ENCODE assay signal across 1 fruit fly cellular context in the genomic region with DNA sequence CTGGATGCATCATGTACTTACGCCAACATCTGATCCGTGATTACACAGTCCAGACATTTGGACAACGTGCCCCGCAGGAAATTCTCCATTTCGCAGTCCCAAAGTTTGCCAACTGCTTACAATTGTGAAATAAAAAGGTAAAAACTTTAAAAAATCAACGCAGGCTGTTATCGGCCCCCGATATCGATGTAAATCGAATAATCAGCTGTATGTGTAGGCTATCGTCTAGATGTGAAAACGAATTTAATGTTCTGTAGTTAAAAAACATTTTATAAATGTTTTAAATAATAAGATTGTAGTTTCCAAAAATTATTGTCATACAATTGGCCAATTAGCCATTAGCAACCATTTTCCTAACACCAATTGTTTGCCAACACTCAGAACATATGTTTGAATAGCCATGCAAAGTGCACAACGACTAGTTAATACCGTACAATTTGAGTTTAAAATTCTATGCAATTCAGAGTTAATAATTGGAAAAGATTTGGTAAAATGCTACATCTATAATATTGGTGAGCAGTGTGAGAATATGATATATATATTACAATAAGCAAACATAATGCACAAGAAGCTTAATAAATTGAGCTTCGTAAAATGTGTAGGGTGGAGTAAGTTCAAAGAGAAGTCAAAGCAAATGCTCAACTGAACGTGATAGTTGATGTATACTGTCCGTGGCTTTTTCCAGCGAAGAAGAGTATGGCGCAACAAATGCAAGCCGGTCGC.
TF ChIP-seq lines count a peak whose summit lies in the region.

Gene CG11710 (minus strand): TSS at position 192 of the 723 bp plus-strand sequence.
Gene mal (plus strand): TSS at position 194 of the 723 bp plus-strand sequence.

TF ChIP-seq in whole organism, embryonic, 481 proteins besides CTCF, POLR2A, EP300 and RAD21 (continued from another document and continues in another):
- TF ChIP-seq ash1 (GFP tag; optimal IDR thresholded peaks at IDR 0.05; lab: Kevin White, UChicago) (no peak), ems (GFP tag; optimal IDR thresholded peaks at IDR 0.05; lab: Kevin White, UChicago) (peak; percentile 72), CG8765 (GFP tag; IDR thresholded peaks at IDR 0.05; lab: Robert Waterston, UW) (no peak), Kr (GFP tag; optimal IDR thresholded peaks at IDR 0.05; lab: Kevin White, UChicago) (no peak), CG6791 (GFP tag; IDR thresholded peaks at IDR 0.05; lab: Robert Waterston, UW; ENCODE audit: partially characterized antibody) (peak; percentile 42; the same call in 2 of the 3 replicates), CG1602 (GFP tag; optimal IDR thresholded peaks at IDR 0.05; lab: Kevin White, UChicago) (peak; percentile 52), br (optimal IDR thresholded peaks at IDR 0.05; lab: Kevin White, UChicago) (no peak), Dad (GFP tag; optimal IDR thresholded peaks at IDR 0.05; lab: Kevin White, UChicago) (peak; percentile 58), CG7786 (GFP tag; optimal IDR thresholded peaks at IDR 0.05; lab: Kevin White, UChicago) (peak; percentile 73), HLH4C (GFP tag; IDR thresholded peaks at IDR 0.05; lab: Robert Waterston, UW; ENCODE audit: partially characterized antibody) (peak; percentile 51; the same call in 1 of the 3 replicates), sens (GFP tag; lab: Kevin White, UChicago) (peak; percentile 95), ftz-f1 (GFP tag; optimal IDR thresholded peaks at IDR 0.05; lab: Kevin White, UChicago) (no peak), crp (GFP tag; optimal IDR thresholded peaks at IDR 0.05; lab: Kevin White, UChicago) (peak in 1 of 2 experiments; percentile 82), lilli (GFP tag; optimal IDR thresholded peaks at IDR 0.05; lab: Kevin White, UChicago) (peak; percentile 75), CG8359 (GFP tag; optimal IDR thresholded peaks at IDR 0.05; lab: Kevin White, UChicago; ENCODE audit: borderline replicate concordance) (peak; percentile 58), Ssrp (tag; optimal IDR thresholded peaks at IDR 0.05; lab: Kevin White, UChicago) (no peak), maf-S (GFP tag; optimal IDR thresholded peaks at IDR 0.05; lab: Kevin White, UChicago) (peak; percentile 48), Hr39 (optimal IDR thresholded peaks at IDR 0.05; lab: Kevin White, UChicago) (no peak), ERR (GFP tag; optimal IDR thresholded peaks at IDR 0.05; lab: Kevin White, UChicago) (no peak), CG7372 (GFP tag; IDR thresholded peaks at IDR 0.05; lab: Robert Waterston, UW) (peak; percentile 73; the same call in 1 of the 2 replicates), CG6683 (GFP tag; optimal IDR thresholded peaks at IDR 0.05; lab: Kevin White, UChicago) (peak; percentile 70), zen2 (GFP tag; IDR thresholded peaks at IDR 0.05; lab: Robert Waterston, UW; ENCODE audit: partially characterized antibody) (no peak), Bteb2 (GFP tag; optimal IDR thresholded peaks at IDR 0.05; lab: Kevin White, UChicago) (peak; percentile 47), jing (GFP tag; optimal IDR thresholded peaks at IDR 0.05; lab: Kevin White, UChicago) (no peak), tx (GFP tag; optimal IDR thresholded peaks at IDR 0.05; lab: Kevin White, UChicago) (peak; percentile 39), dimm (GFP tag; IDR thresholded peaks at IDR 0.05; lab: Robert Waterston, UW) (0 out of 2 replicates have a peak, but pooled peaks have one; percentile 33), Tbp (GFP tag; optimal IDR thresholded peaks at IDR 0.05; lab: Kevin White, UChicago) (no peak), HmgD (GFP tag; optimal IDR thresholded peaks at IDR 0.05; lab: Kevin White, UChicago) (peak; percentile 12), CG3407 (GFP tag; optimal IDR thresholded peaks at IDR 0.05; lab: Kevin White, UChicago) (no peak), CG12219 (GFP tag; optimal IDR thresholded peaks at IDR 0.05; lab: Kevin White, UChicago) (no peak), CG2202 (tag; optimal IDR thresholded peaks at IDR 0.05; lab: Kevin White, UChicago) (peak; percentile 36), CG7963 (GFP tag; IDR thresholded peaks at IDR 0.05; lab: Robert Waterston, UW; ENCODE audit: partially characterized antibody) (no peak), CG14860 (GFP tag; IDR thresholded peaks at IDR 0.05; lab: Robert Waterston, UW; ENCODE audit: partially characterized antibody) (peak; percentile 57; the same call in 2 of the 3 replicates), Fer1 (GFP tag; optimal IDR thresholded peaks at IDR 0.05; lab: Kevin White, UChicago) (peak; percentile 88), so (GFP tag; IDR thresholded peaks at IDR 0.05; lab: Robert Waterston, UW) (peak; percentile 45; the same call in 1 of the 3 replicates), Xbp1 (GFP tag; optimal IDR thresholded peaks at IDR 0.05; lab: Kevin White, UChicago) (peak; percentile 73), usp (GFP tag; optimal IDR thresholded peaks at IDR 0.05; lab: Kevin White, UChicago) (no peak), fd64A (GFP tag; optimal IDR thresholded peaks at IDR 0.05; lab: Kevin White, UChicago) (peak; percentile 52), Vsx1 (GFP tag; optimal IDR thresholded peaks at IDR 0.05; lab: Kevin White, UChicago) (no peak), B-H2 (GFP tag; optimal IDR thresholded peaks at IDR 0.05; lab: Kevin White, UChicago) (peak; percentile 68), pros (GFP tag; optimal IDR thresholded peaks at IDR 0.05; lab: Kevin White, UChicago) (no peak), cg (GFP tag; optimal IDR thresholded peaks at IDR 0.05; lab: Kevin White, UChicago) (no peak), CG34376 (GFP tag; optimal IDR thresholded peaks at IDR 0.05; lab: Kevin White, UChicago) (peak; percentile 49), eyg (GFP tag; optimal IDR thresholded peaks at IDR 0.05; lab: Kevin White, UChicago) (peak; percentile 71), CG34422 (GFP tag; IDR thresholded peaks at IDR 0.05; lab: Robert Waterston, UW) (peak; percentile 77; the same call in 2 of the 3 replicates), CG13624 (GFP tag; optimal IDR thresholded peaks at IDR 0.05; lab: Kevin White, UChicago) (peak; percentile 88), otp (GFP tag; IDR thresholded peaks at IDR 0.05; lab: Robert Waterston, UW) (no peak), CG17328 (GFP tag; IDR thresholded peaks at IDR 0.05; lab: Robert Waterston, UW) (no peak), tio (GFP tag; optimal IDR thresholded peaks at IDR 0.05; lab: Kevin White, UChicago) (no peak), CG15514 (GFP tag; optimal IDR thresholded peaks at IDR 0.05; lab: Kevin White, UChicago) (peak; percentile 54), BtbVII (GFP tag; optimal IDR thresholded peaks at IDR 0.05; lab: Kevin White, UChicago) (peak; percentile 78), wek (GFP tag; optimal IDR thresholded peaks at IDR 0.05; lab: Kevin White, UChicago) (no peak), CG33557 (GFP tag; optimal IDR thresholded peaks at IDR 0.05; lab: Kevin White, UChicago) (no peak), CG12391 (tag; optimal IDR thresholded peaks at IDR 0.05; lab: Kevin White, UChicago) (peak; percentile 70), her (GFP tag; optimal IDR thresholded peaks at IDR 0.05; lab: Kevin White, UChicago) (peak; percentile 33), odd (GFP tag; optimal IDR thresholded peaks at IDR 0.05; lab: Kevin White, UChicago) (no peak), Sin3A (optimal IDR thresholded peaks at IDR 0.05; lab: Kevin White, UChicago) (no peak), CHES-1-like (GFP tag; optimal IDR thresholded peaks at IDR 0.05; lab: Kevin White, UChicago) (peak; percentile 29), CG6854 (GFP tag; optimal IDR thresholded peaks at IDR 0.05; lab: Kevin White, UChicago) (peak; percentile 70), prd (optimal IDR thresholded peaks at IDR 0.05; lab: Kevin White, UChicago) (no peak), prd (GFP tag; IDR thresholded peaks at IDR 0.05; lab: Robert Waterston, UW) (peak; percentile 81), Med (GFP tag; lab: Kevin White, UChicago) (peak; percentile 96), CG8290 (GFP tag; optimal IDR thresholded peaks at IDR 0.05; lab: Kevin White, UChicago) (peak; percentile 3), CG8290 (tag; optimal IDR thresholded peaks at IDR 0.05; lab: Kevin White, UChicago) (no peak), sens-2 (GFP tag; IDR thresholded peaks at IDR 0.05; lab: Robert Waterston, UW) (peak; percentile 71; the same call in 1 of the 2 replicates), CG3163 (GFP tag; optimal IDR thresholded peaks at IDR 0.05; lab: Kevin White, UChicago) (peak; percentile 8), Gug (GFP tag; IDR thresholded peaks at IDR 0.05; lab: Robert Waterston, UW) (peak; percentile 74; the same call in 3 of the 4 replicates), ato (GFP tag; IDR thresholded peaks at IDR 0.05; lab: Robert Waterston, UW; ENCODE audit: partially characterized antibody) (no peak), ranshi (GFP tag; IDR thresholded peaks at IDR 0.05; lab: Robert Waterston, UW) (peak; percentile 60; the same call in 1 of the 2 replicates), psq (GFP tag; optimal IDR thresholded peaks at IDR 0.05; lab: Kevin White, UChicago) (no peak), CG1024 (GFP tag; IDR thresholded peaks at IDR 0.05; lab: Robert Waterston, UW) (no peak), CG12659 (GFP tag; optimal IDR thresholded peaks at IDR 0.05; lab: Kevin White, UChicago) (peak; percentile 82), B-H1 (GFP tag; IDR thresholded peaks at IDR 0.05; lab: Robert Waterston, UW) (peak; percentile 45), NK7.1 (GFP tag; optimal IDR thresholded peaks at IDR 0.05; lab: Kevin White, UChicago) (peak; percentile 73), CG9876 (GFP tag; optimal IDR thresholded peaks at IDR 0.05; lab: Kevin White, UChicago) (no peak), CG14050 (GFP tag; IDR thresholded peaks at IDR 0.05; lab: Robert Waterston, UW) (peak; percentile 54; the same call in 2 of the 3 replicates), chm (GFP tag; IDR thresholded peaks at IDR 0.05; lab: Robert Waterston, UW) (no peak), peb (GFP tag; IDR thresholded peaks at IDR 0.05; lab: Robert Waterston, UW) (peak; percentile 61; the same call in 1 of the 2 replicates), cato (GFP tag; optimal IDR thresholded peaks at IDR 0.05; lab: Kevin White, UChicago; ENCODE audit: borderline replicate concordance) (peak; percentile 47), C15 (GFP tag; IDR thresholded peaks at IDR 0.05; lab: Robert Waterston, UW) (0 out of 3 replicates have a peak, but pooled peaks have one; percentile 37), Sox100B (GFP tag; optimal IDR thresholded peaks at IDR 0.05; lab: Kevin White, UChicago) (no peak), Awh (GFP tag; IDR thresholded peaks at IDR 0.05; lab: Robert Waterston, UW) (no peak), vvl (GFP tag; IDR thresholded peaks at IDR 0.05; lab: Robert Waterston, UW) (peak; percentile 70; the same call in 1 of the 2 replicates), slp2 (GFP tag; optimal IDR thresholded peaks at IDR 0.05; lab: Kevin White, UChicago) (peak; percentile 64), CG30431 (GFP tag; optimal IDR thresholded peaks at IDR 0.05; lab: Kevin White, UChicago) (no peak), toy (GFP tag; IDR thresholded peaks at IDR 0.05; lab: Robert Waterston, UW) (no peak), pita (GFP tag; optimal IDR thresholded peaks at IDR 0.05; lab: Kevin White, UChicago) (no peak), CG12942 (GFP tag; optimal IDR thresholded peaks at IDR 0.05; lab: Kevin White, UChicago) (peak; percentile 32), BEAF-32 (GFP tag; optimal IDR thresholded peaks at IDR 0.05; lab: Kevin White, UChicago) (peak; percentile 43), CG11085 (GFP tag; IDR thresholded peaks at IDR 0.05; lab: Robert Waterston, UW) (peak; percentile 57; the same call in 1 of the 2 replicates), CG1603 (tag; optimal IDR thresholded peaks at IDR 0.05; lab: Kevin White, UChicago) (peak; percentile 68), CG2678 (tag; optimal IDR thresholded peaks at IDR 0.05; lab: Kevin White, UChicago) (peak; percentile 91), Xrp1 (GFP tag; IDR thresholded peaks at IDR 0.05; lab: Robert Waterston, UW) (peak; percentile 82; the same call in 1 of the 2 replicates), CG10565 (GFP tag; optimal IDR thresholded peaks at IDR 0.05; lab: Kevin White, UChicago) (no peak), en (GFP tag; optimal IDR thresholded peaks at IDR 0.05; lab: Kevin White, UChicago) (peak; percentile 72), CG3065 (GFP tag; optimal IDR thresholded peaks at IDR 0.05; lab: Kevin White, UChicago) (no peak), Sox102F (GFP tag; optimal IDR thresholded peaks at IDR 0.05; lab: Kevin White, UChicago) (no peak), HLH3B (GFP tag; IDR thresholded peaks at IDR 0.05; lab: Robert Waterston, UW) (peak; percentile 77), NC2α (GFP tag; optimal IDR thresholded peaks at IDR 0.05; lab: Kevin White, UChicago) (no peak), lmd (GFP tag; IDR thresholded peaks at IDR 0.05; lab: Robert Waterston, UW) (peak; percentile 86), CG1233 (GFP tag; optimal IDR thresholded peaks at IDR 0.05; lab: Kevin White, UChicago) (peak; percentile 81), ewg (GFP tag; optimal IDR thresholded peaks at IDR 0.05; lab: Kevin White, UChicago) (peak; percentile 42), tna (GFP tag; IDR thresholded peaks at IDR 0.05; lab: Robert Waterston, UW; ENCODE audit: partially characterized antibody) (peak; percentile 33; the same call in 1 of the 2 replicates), aop (GFP tag; IDR thresholded peaks at IDR 0.05; lab: Robert Waterston, UW) (no peak), ind (GFP tag; optimal IDR thresholded peaks at IDR 0.05; lab: Kevin White, UChicago) (peak; percentile 91), Ptx1 (GFP tag; IDR thresholded peaks at IDR 0.05; lab: Robert Waterston, UW) (peak; percentile 78), Doc3 (GFP tag; IDR thresholded peaks at IDR 0.05; lab: Robert Waterston, UW; ENCODE audit: partially characterized antibody) (0 out of 3 replicates have a peak, but pooled peaks have one; percentile 46), pzg (GFP tag; optimal IDR thresholded peaks at IDR 0.05; lab: Kevin White, UChicago) (peak; percentile 22), CG18764 (GFP tag; optimal IDR thresholded peaks at IDR 0.05; lab: Kevin White, UChicago) (peak; percentile 69), shn (GFP tag; optimal IDR thresholded peaks at IDR 0.05; lab: Kevin White, UChicago) (peak; percentile 30), phol (tag; optimal IDR thresholded peaks at IDR 0.05; lab: Kevin White, UChicago) (peak; percentile 87), CG5245 (GFP tag; optimal IDR thresholded peaks at IDR 0.05; lab: Kevin White, UChicago) (peak; percentile 76), CG18011 (GFP tag; optimal IDR thresholded peaks at IDR 0.05; lab: Kevin White, UChicago) (peak; percentile 45), Dref (GFP tag; IDR thresholded peaks at IDR 0.05; lab: Robert Waterston, UW) (peak; percentile 61), disco-r (GFP tag; optimal IDR thresholded peaks at IDR 0.05; lab: Kevin White, UChicago) (no peak), onecut (GFP tag; IDR thresholded peaks at IDR 0.05; lab: Robert Waterston, UW) (peak; percentile 71), CG2875 (GFP tag; optimal IDR thresholded peaks at IDR 0.05; lab: Kevin White, UChicago) (no peak), CoRest (tag; optimal IDR thresholded peaks at IDR 0.05; lab: Kevin White, UChicago) (peak; percentile 84), CG9437 (GFP tag; optimal IDR thresholded peaks at IDR 0.05; lab: Kevin White, UChicago) (peak; percentile 61)
